Worm (Caenorhabditis elegans): ENCODE measurements around the gene F21C10.7.

F21C10.7 gene

ce11 chrV:9112467-9112866 is at the start of gene F21C10.7:
TSS of gene F21C10.7 (plus strand) at chrV:9112767.
- no peak for TF ChIP-seq unc-62 (GFP tag; optimal IDR thresholded peaks at IDR 0.05)

DNA sequence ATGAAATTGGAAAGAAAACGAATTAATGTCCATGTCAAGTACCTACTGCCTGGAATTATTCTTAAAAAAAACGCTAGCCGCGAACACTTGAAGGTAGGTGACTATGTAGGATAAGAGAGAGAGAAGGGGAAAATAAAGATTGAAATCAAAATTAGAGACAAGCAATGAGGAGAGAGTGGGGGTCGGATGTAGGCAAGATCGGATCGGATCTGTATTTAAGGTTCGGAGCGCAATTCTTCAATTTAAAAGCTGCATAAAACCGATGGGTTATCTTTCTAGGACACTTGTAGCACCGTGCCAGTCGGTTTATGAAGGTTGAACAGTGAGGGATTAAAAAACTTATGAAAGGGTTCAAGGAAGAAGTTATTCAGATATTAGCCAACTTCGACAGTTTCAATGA is 49.4 kb upstream of the F21C10.7 start:
- TF ChIP-seq unc-62 (GFP tag; optimal IDR thresholded peaks at IDR 0.05): no peak

DNA sequence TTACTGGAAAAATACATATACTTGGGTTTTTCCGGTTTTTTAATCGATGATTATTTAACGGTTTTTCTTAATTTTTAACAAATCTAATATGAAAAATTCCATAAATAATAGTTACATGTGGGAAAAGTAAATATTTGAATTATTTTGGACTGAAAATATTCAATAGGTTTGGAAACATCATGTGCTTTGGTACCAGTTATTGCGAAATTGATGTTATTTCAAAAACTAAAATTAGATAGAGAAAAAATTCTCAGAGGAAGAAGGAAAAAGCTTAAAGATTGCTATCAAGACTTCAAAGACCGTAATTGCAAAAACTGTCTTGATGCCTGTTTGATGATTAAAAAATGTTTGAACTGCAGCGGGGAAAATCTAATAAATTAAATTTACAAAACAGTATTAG is 47.6 kb upstream of the F21C10.7 start:
- no peak for TF ChIP-seq unc-62 (GFP tag; optimal IDR thresholded peaks at IDR 0.05)

DNA sequence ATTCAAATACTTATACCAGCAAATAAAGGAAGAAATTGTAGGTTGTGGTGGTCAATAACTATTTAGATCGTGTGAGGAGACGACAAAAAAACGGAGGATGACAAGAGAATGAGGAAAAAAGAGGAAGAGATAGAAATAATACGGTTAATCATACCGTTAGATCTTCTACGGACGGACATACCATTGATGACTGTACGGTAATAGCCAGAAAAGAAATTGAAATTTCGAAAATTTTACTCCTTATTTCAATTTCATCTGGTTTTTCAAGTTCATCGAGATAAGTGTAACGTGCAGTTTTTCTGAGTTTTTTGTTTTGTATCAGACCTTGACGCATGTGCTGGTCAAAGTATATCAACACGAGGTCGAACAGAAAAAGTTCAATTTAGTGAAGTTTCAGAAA is 46.7 kb upstream of the F21C10.7 start:
- no peak for TF ChIP-seq unc-62 (GFP tag; optimal IDR thresholded peaks at IDR 0.05)

DNA sequence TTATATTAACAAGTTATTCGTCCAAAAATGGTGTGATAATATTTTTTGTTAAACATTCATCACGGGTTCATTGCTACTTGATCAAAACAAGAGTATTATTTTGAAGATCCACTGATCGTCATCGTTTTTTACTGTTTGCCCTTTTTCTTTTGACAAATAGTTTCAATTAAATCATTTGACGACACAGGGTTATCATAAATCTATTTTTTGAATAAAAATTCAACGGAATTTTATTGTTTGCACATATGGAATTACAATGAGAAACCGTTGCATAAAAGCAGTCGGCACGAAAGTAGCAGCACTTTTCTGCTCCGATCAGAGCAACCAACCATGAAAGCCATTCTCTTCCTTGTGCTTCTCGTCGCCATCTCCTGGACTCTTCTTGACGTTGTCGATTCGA is 44.9 kb upstream of the F21C10.7 start, which contains the start of gene fip-2:
Gene fip-2 (plus strand): TSS at position 301 of the 400 bp plus-strand sequence.
- no peak for TF ChIP-seq unc-62 (GFP tag; optimal IDR thresholded peaks at IDR 0.05)

- no peak for TF ChIP-seq unc-62 (GFP tag; optimal IDR thresholded peaks at IDR 0.05)
Observed at ce11 chrV:9069680-9070079, 42.9 kb upstream of the F21C10.7 start, which contains the start of gene T27E4.5. TSS of gene T27E4.5 (minus strand) at chrV:9069780.

- TF ChIP-seq unc-62 (GFP tag; optimal IDR thresholded peaks at IDR 0.05): no peak
Observed at ce11 chrV:9073322-9074038, 39.1 kb upstream of the F21C10.7 start, which contains the start of gene oac-50. TSS of gene oac-50 (minus strand) at chrV:9073540.

- no peak for TF ChIP-seq unc-62 (GFP tag; optimal IDR thresholded peaks at IDR 0.05)
Observed at ce11 chrV:9074360-9074834, 38.2 kb upstream of the F21C10.7 start.

ce11 chrV:9075827-9076226 is 36.7 kb upstream of the F21C10.7 start:
- TF ChIP-seq unc-62 (GFP tag; optimal IDR thresholded peaks at IDR 0.05): no peak

- no peak for TF ChIP-seq unc-62 (GFP tag; optimal IDR thresholded peaks at IDR 0.05)
Observed at ce11 chrV:9076273-9076672, 36.3 kb upstream of the F21C10.7 start, which contains the start of gene T27E4.7. TSS of gene T27E4.7 (minus strand) at chrV:9076322.

ce11 chrV:9078067-9078581 is 34.4 kb upstream of the F21C10.7 start:
- no peak for TF ChIP-seq unc-62 (GFP tag; optimal IDR thresholded peaks at IDR 0.05)

- TF ChIP-seq unc-62 (GFP tag; optimal IDR thresholded peaks at IDR 0.05): no peak
Observed at ce11 chrV:9078815-9079525, 33.6 kb upstream of the F21C10.7 start.

ce11 chrV:9079965-9080432 is 32.6 kb upstream of the F21C10.7 start:
- TF ChIP-seq unc-62 (GFP tag; optimal IDR thresholded peaks at IDR 0.05): no peak

DNA sequence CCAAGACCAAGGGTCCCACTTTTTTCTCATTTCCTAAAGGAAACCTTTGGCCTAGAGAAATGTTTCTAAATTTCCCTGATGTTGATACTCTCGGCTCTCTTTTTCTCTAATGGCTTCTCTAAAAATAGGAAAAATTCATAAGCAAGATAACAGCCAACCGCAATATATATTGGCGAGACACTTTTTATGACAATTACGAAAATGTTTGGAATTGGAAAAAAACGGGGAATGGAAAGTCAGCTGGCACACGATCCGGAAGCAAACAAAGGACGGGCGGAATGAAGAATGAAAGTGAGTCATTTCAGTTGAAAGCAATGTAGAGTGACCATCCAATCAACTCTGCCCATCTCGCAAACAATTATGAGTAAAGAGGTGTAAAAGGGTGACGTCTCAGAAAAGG is 31.2 kb upstream of the F21C10.7 start:
- TF ChIP-seq unc-62 (GFP tag; optimal IDR thresholded peaks at IDR 0.05): no peak

- TF ChIP-seq unc-62 (GFP tag; optimal IDR thresholded peaks at IDR 0.05): no peak
Observed at ce11 chrV:9082350-9082749, 30.2 kb upstream of the F21C10.7 start.

ce11 chrV:9084252-9084651 is 28.3 kb upstream of the F21C10.7 start:
- TF ChIP-seq unc-62 (GFP tag; optimal IDR thresholded peaks at IDR 0.05): no peak

Data from whole organism, dauer.